Worm (Caenorhabditis elegans) whole organism, L1 larva: ENCODE data around the gene sma-3.

Experiments used
- C04F5.9 ChIP-seq: sonication (generic microtip); optimal IDR thresholded peaks from 2 replicates; lab custom pipeline; 2016; ENCODE audit warnings: missing genetic modification characterization, missing compliant biosample characterization
- ceh-88 ChIP-seq: fragments of 200-800 bp; sonication (Bioruptor generic); IDR thresholded peaks from 2 replicates; pipeline ENCODE4 v1.3.6; 2022; ENCODE audit warnings: missing genetic modification characterization, missing compliant biosample characterization
- egl-27 ChIP-seq, 2 experiments: fragments of 150-350 bp in 1 of 2; sonication (generic microtip); optimal IDR thresholded peaks; 3 replicates each; lab custom pipeline; 2017 to 2018; ENCODE audit warnings: missing biosample characterization in 2 of 2, missing genetic modification characterization in 2 of 2, missing genetic modification reagents in 2 of 2
- elt-3 ChIP-seq, 6 experiments: fragments of 150-350 bp in 1 of 6; sonication (generic microtip); optimal IDR thresholded peaks; 2 replicates each; lab custom pipeline; 2017 to 2018; ENCODE audit warnings: missing biosample characterization in 6 of 6, missing genetic modification characterization in 6 of 6, inconsistent platforms in 1 of 6
- fkh-10 ChIP-seq: sonication (generic microtip); optimal IDR thresholded peaks from 2 replicates; lab custom pipeline; 2017; ENCODE audit warnings: missing biosample characterization, missing genetic modification reagents, missing genetic modification characterization
- hlh-17 ChIP-seq: fragments of 200-800 bp; sonication (Bioruptor generic); optimal IDR thresholded peaks from 2 replicates; lab custom pipeline; 2018; ENCODE audit warnings: missing genetic modification characterization, mild to moderate bottlenecking, missing compliant biosample characterization, moderate library complexity, borderline replicate concordance
- skn-1 ChIP-seq: fragments of 150-350 bp; optimal IDR thresholded peaks from 2 replicates; lab custom pipeline; 2014; ENCODE audit warnings: missing biosample characterization, missing genetic modification characterization
- tbx-2 ChIP-seq: sonication (generic microtip); optimal IDR thresholded peaks from 2 replicates; lab custom pipeline; 2016; ENCODE audit warnings: missing genetic modification characterization, missing compliant biosample characterization

DNA sequence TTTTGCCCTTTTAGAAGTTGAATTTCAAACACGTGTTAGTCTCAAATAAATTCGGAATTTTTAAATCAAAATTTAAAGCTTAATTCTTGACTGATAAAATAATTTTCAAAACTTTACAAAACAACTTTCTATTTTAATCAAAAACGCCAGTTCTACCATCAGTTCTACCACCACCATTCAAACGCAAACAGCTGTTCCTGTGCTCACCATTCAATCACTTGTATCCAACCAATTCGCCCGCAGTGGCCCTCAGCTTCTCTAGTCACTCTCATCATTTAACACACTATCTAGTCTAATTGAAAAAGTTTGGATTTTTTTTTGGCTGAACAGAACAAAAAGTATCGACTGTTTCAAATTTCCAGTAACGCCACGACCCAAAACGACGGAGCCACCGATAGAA lies 41.0 kb downstream of the sma-3 start:
- TF ChIP-seq tbx-2 (tag; lab: Kevin White, UChicago) (no peak), C04F5.9 (tag; lab: Kevin White, UChicago) (no peak), hlh-17 (GFP tag; lab: Kevin White, UChicago) (no peak), egl-27 (tag; optimal IDR thresholded peaks at IDR 0.05; lab: Kevin White, UChicago) (no peak), fkh-10 (GFP tag; lab: Kevin White, UChicago) (no peak), ceh-88 (no peak), skn-1 (tag; lab: Kevin White, UChicago) (no peak), elt-3 (tag; optimal IDR thresholded peaks at IDR 0.05; lab: Kevin White, UChicago) (no peak)
